Worm (Caenorhabditis elegans) whole organism, L2 larva: ENCODE data around the gene hlh-13.
A peak's percentile ranks its signal among the peaks of the same experiment; 100 is the strongest.

Experiments used
- C34F6.9 ChIP-seq: fragments of 150-350 bp; optimal IDR thresholded peaks from 2 replicates; lab custom pipeline; 2014; ENCODE audit warnings: missing biosample characterization, missing genetic modification characterization
- F13H6.1 ChIP-seq: sonication (generic microtip); optimal IDR thresholded peaks from 2 replicates; lab custom pipeline; 2016; ENCODE audit warnings: missing genetic modification characterization, missing compliant biosample characterization
- R02D3.7 ChIP-seq: fragments of 150-350 bp; optimal IDR thresholded peaks from 2 replicates; lab custom pipeline; 2014; ENCODE audit warnings: missing biosample characterization, missing genetic modification characterization
- Y55F3AM.14 ChIP-seq: fragments of 200-800 bp; sonication (Bioruptor generic); optimal IDR thresholded peaks from 2 replicates; lab custom pipeline; 2018; ENCODE audit warnings: mild to moderate bottlenecking, missing genetic modification characterization, missing compliant biosample characterization
- ZK546.5 ChIP-seq: sonication (generic microtip); optimal IDR thresholded peaks from 2 replicates; lab custom pipeline; 2017; ENCODE audit warnings: missing biosample characterization, missing genetic modification characterization
- alr-1 ChIP-seq: fragments of 150-350 bp; optimal IDR thresholded peaks from 2 replicates; lab custom pipeline; 2014; ENCODE audit warnings: missing biosample characterization, missing genetic modification characterization
- aly-2 ChIP-seq: fragments of 150-350 bp; optimal IDR thresholded peaks from 2 replicates; lab custom pipeline; 2014; ENCODE audit warnings: missing biosample characterization, missing genetic modification characterization
- ama-1 ChIP-seq: fragments of 150-350 bp; optimal IDR thresholded peaks from 2 replicates; lab custom pipeline; 2018; ENCODE audit warnings: inconsistent platforms
- blmp-1 ChIP-seq: sonication (generic microtip); optimal IDR thresholded peaks from 2 replicates; lab custom pipeline; 2017; ENCODE audit warnings: missing genetic modification characterization, mild to moderate bottlenecking, missing compliant biosample characterization, antibody characterized with exemption, moderate library complexity; ENCODE audit not compliant: insufficient read depth
- crh-2 ChIP-seq: sonication (generic microtip); optimal IDR thresholded peaks from 2 replicates; lab custom pipeline; 2017; ENCODE audit warnings: missing biosample characterization, missing genetic modification characterization
- egl-27 ChIP-seq: sonication (generic microtip); optimal IDR thresholded peaks from 3 replicates; lab custom pipeline; 2017; ENCODE audit warnings: missing biosample characterization, missing genetic modification reagents, missing genetic modification characterization
- elt-1 ChIP-seq: fragments of 150-350 bp; optimal IDR thresholded peaks from 2 replicates; lab custom pipeline; 2014; ENCODE audit warnings: missing biosample characterization, missing genetic modification characterization
- fos-1 ChIP-seq: fragments of 150-350 bp; optimal IDR thresholded peaks from 2 replicates; lab custom pipeline; 2014; ENCODE audit warnings: missing biosample characterization, missing genetic modification characterization
- lin-11 ChIP-seq: fragments of 150-350 bp; sonication (generic microtip); optimal IDR thresholded peaks from 2 replicates; lab custom pipeline; 2014; ENCODE audit warnings: missing biosample characterization, missing genetic modification characterization, inconsistent platforms, mixed read lengths
- lin-13 ChIP-seq: fragments of 150-350 bp; optimal IDR thresholded peaks from 2 replicates; lab custom pipeline; 2014; ENCODE audit warnings: missing biosample characterization, missing genetic modification reagents, missing genetic modification characterization
- lin-39 ChIP-seq: fragments of 150-350 bp; optimal IDR thresholded peaks from 2 replicates; lab custom pipeline; 2014; ENCODE audit warnings: missing biosample characterization, missing genetic modification reagents, missing genetic modification characterization
- lsy-2 ChIP-seq, 2 experiments: fragments of 150-350 bp in 1 of 2; sonication (generic microtip) in 1 of 2; optimal IDR thresholded peaks; 2 replicates each; lab custom pipeline; 2014 to 2017; ENCODE audit warnings: missing biosample characterization in 2 of 2, missing genetic modification characterization in 2 of 2
- mbf-1 ChIP-seq: sonication (generic microtip); optimal IDR thresholded peaks from 2 replicates; lab custom pipeline; 2017; ENCODE audit warnings: missing biosample characterization, missing genetic modification characterization
- mdl-1 ChIP-seq, 2 experiments: fragments of 150-350 bp in 1 of 2; sonication (generic microtip) in 1 of 2; optimal IDR thresholded peaks; 2 replicates each; lab custom pipeline; 2017; ENCODE audit warnings: missing biosample characterization in 2 of 2, missing genetic modification characterization in 2 of 2
- nhr-10 ChIP-seq: sonication (generic microtip); optimal IDR thresholded peaks from 2 replicates; lab custom pipeline; 2017; ENCODE audit warnings: missing biosample characterization, missing genetic modification characterization
- nhr-11 ChIP-seq: fragments of 150-350 bp; optimal IDR thresholded peaks from 2 replicates; lab custom pipeline; 2014; ENCODE audit warnings: missing biosample characterization, missing genetic modification characterization
- nhr-12 ChIP-seq: fragments of 150-350 bp; optimal IDR thresholded peaks from 2 replicates; lab custom pipeline; 2014; ENCODE audit warnings: missing biosample characterization, missing genetic modification characterization
- nhr-129 ChIP-seq: fragments of 150-350 bp; optimal IDR thresholded peaks from 2 replicates; lab custom pipeline; 2014; ENCODE audit warnings: missing biosample characterization, missing genetic modification characterization
- nhr-21 ChIP-seq: fragments of 150-350 bp; optimal IDR thresholded peaks from 2 replicates; lab custom pipeline; 2014; ENCODE audit warnings: missing biosample characterization, missing genetic modification characterization
- nhr-23 ChIP-seq: fragments of 150-350 bp; optimal IDR thresholded peaks from 2 replicates; lab custom pipeline; 2014; ENCODE audit warnings: missing biosample characterization, missing genetic modification reagents, missing genetic modification characterization
- nhr-237 ChIP-seq: fragments of 150-350 bp; optimal IDR thresholded peaks from 2 replicates; lab custom pipeline; 2014; ENCODE audit warnings: missing biosample characterization, missing genetic modification characterization
- peb-1 ChIP-seq: fragments of 150-350 bp; optimal IDR thresholded peaks from 2 replicates; lab custom pipeline; 2014; ENCODE audit warnings: missing biosample characterization, missing genetic modification characterization
- skn-1 ChIP-seq: sonication (generic microtip); optimal IDR thresholded peaks from 2 replicates; lab custom pipeline; 2017; ENCODE audit warnings: missing biosample characterization, missing genetic modification characterization
- sma-3 ChIP-seq: sonication (generic microtip); optimal IDR thresholded peaks from 2 replicates; lab custom pipeline; 2016; ENCODE audit warnings: missing genetic modification reagents, missing genetic modification characterization, missing compliant biosample characterization
- sma-9 ChIP-seq, 2 experiments: fragments of 150-350 bp in 1 of 2; sonication (generic microtip) in 1 of 2; optimal IDR thresholded peaks; 2 replicates each; lab custom pipeline; 2014 to 2016; ENCODE audit warnings: missing genetic modification characterization in 2 of 2, mild to moderate bottlenecking in 1 of 2, missing biosample characterization in 1 of 2, missing compliant biosample characterization in 1 of 2, missing genetic modification reagents in 1 of 2, moderate library complexity in 1 of 2
- snpc-4 ChIP-seq: fragments of 150-350 bp; optimal IDR thresholded peaks from 2 replicates; lab custom pipeline; 2014; ENCODE audit warnings: missing biosample characterization, missing genetic modification characterization
- unc-39 ChIP-seq: fragments of 150-350 bp; optimal IDR thresholded peaks from 2 replicates; lab custom pipeline; 2014; ENCODE audit warnings: missing biosample characterization, missing genetic modification characterization
- unc-55 ChIP-seq: fragments of 150-350 bp; sonication (generic microtip); optimal IDR thresholded peaks from 3 replicates; lab custom pipeline; 2014; ENCODE audit warnings: missing biosample characterization, missing genetic modification reagents, missing genetic modification characterization
- unc-62 ChIP-seq: fragments of 150-350 bp; optimal IDR thresholded peaks from 2 replicates; lab custom pipeline; 2014; ENCODE audit warnings: missing biosample characterization, missing genetic modification reagents, missing genetic modification characterization
- zag-1 ChIP-seq: fragments of 150-350 bp; optimal IDR thresholded peaks from 2 replicates; lab custom pipeline; 2014; ENCODE audit warnings: missing biosample characterization, missing genetic modification characterization
- ztf-1 ChIP-seq: fragments of 200-800 bp; sonication (Bioruptor generic); conservative IDR thresholded peaks from 2 replicates; pipeline ENCODE4 v1.3.6; 2022; ENCODE audit warnings: missing genetic modification characterization, missing compliant biosample characterization
- ztf-11 ChIP-seq: sonication (generic microtip); optimal IDR thresholded peaks from 2 replicates; lab custom pipeline; 2017; ENCODE audit warnings: missing biosample characterization, missing genetic modification characterization

hlh-13 gene

ce11 chrX:4246237-4246697 lies 2.8 kb upstream of the hlh-13 start:
- TF ChIP-seq skn-1 (tag; lab: Kevin White, UChicago), result no peak
- TF ChIP-seq ztf-11, result no peak
- TF ChIP-seq lin-11 (tag; lab: Kevin White, UChicago), result no peak
- TF ChIP-seq R02D3.7 (tag; lab: Kevin White, UChicago), result no peak
- TF ChIP-seq nhr-21 (tag; lab: Kevin White, UChicago), result peak; percentile 48
- TF ChIP-seq nhr-23 (tag; lab: Kevin White, UChicago), result no peak
- peak; percentile 11 for TF ChIP-seq F13H6.1
- peak; percentile 5 for TF ChIP-seq sma-9 (GFP tag; optimal IDR thresholded peaks at IDR 0.05; lab: Kevin White, UChicago)
- TF ChIP-seq sma-9 (tag; optimal IDR thresholded peaks at IDR 0.05; lab: Kevin White, UChicago), result no peak
- no peak for TF ChIP-seq mdl-1 (tag; optimal IDR thresholded peaks at IDR 0.05; lab: Kevin White, UChicago)
- TF ChIP-seq unc-62, result no peak
- peak; percentile 61 for TF ChIP-seq crh-2 (tag; lab: Kevin White, UChicago)
- TF ChIP-seq elt-1 (tag; lab: Kevin White, UChicago), result no peak
- TF ChIP-seq ztf-1 (GFP tag; lab: Robert Waterston, UW), result no peak
- TF ChIP-seq C34F6.9 (tag; lab: Kevin White, UChicago), result no peak
- TF ChIP-seq alr-1, result no peak
- TF ChIP-seq ama-1 (lab: Kevin White, UChicago), result peak; percentile 78
- TF ChIP-seq ZK546.5 (tag; lab: Kevin White, UChicago), result no peak
- no peak for TF ChIP-seq mbf-1
- no peak for TF ChIP-seq lin-39 (tag; lab: Kevin White, UChicago)
- no peak for TF ChIP-seq peb-1 (tag; lab: Kevin White, UChicago)
- TF ChIP-seq blmp-1, result no peak
- no peak for TF ChIP-seq nhr-129 (tag; lab: Kevin White, UChicago)
- TF ChIP-seq nhr-11 (tag; lab: Kevin White, UChicago), result no peak
- TF ChIP-seq sma-3 (GFP tag; lab: Kevin White, UChicago), result no peak
- TF ChIP-seq nhr-12 (tag; lab: Kevin White, UChicago), result no peak
- TF ChIP-seq lsy-2 (tag; optimal IDR thresholded peaks at IDR 0.05; lab: Kevin White, UChicago), result peak in 1 of 2 experiments; percentile 20
- TF ChIP-seq nhr-237 (tag; lab: Kevin White, UChicago), result no peak
- no peak for TF ChIP-seq lin-13
- TF ChIP-seq unc-39, result no peak
- TF ChIP-seq Y55F3AM.14 (GFP tag; lab: Kevin White, UChicago), result peak; percentile 40
- TF ChIP-seq zag-1, result no peak
- no peak for TF ChIP-seq aly-2
- TF ChIP-seq snpc-4 (tag; lab: Kevin White, UChicago), result no peak
- no peak for TF ChIP-seq nhr-10 (tag; lab: Kevin White, UChicago)

ce11 chrX:4246867-4247591 lies 2.0 kb upstream of the hlh-13 start, which contains the start of gene F48D6.4:
F48D6.4 (minus strand) TSS chrX:4247212.
- TF ChIP-seq crh-2 (tag; lab: Kevin White, UChicago) (peak; percentile 83), fos-1 (tag; lab: Kevin White, UChicago) (peak; percentile 14), F13H6.1 (peak; percentile 30), snpc-4 (tag; lab: Kevin White, UChicago) (no peak), ama-1 (lab: Kevin White, UChicago) (peak; percentile 69)

DNA sequence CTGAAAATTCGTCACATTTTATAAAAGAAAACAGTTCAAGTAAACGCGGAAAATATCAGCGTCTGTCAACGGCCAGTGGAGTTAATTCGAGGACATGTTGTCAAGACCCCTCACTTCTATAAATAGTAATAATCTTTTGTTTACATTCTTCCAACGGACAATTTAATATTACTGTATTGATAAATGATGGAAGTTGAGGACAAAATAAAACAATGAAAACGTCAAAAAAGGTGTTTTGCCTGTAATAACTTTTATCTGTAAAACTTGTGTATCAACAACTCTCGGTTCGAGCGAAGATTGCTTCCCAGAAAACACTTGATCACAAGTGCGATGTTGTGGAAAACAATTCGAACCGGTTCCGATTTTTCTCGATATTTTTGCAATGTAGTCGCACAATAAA lies 632 bp upstream of the hlh-13 start:
- no peak for TF ChIP-seq unc-39
- peak; percentile 11 for TF ChIP-seq nhr-129 (tag; lab: Kevin White, UChicago)

DNA sequence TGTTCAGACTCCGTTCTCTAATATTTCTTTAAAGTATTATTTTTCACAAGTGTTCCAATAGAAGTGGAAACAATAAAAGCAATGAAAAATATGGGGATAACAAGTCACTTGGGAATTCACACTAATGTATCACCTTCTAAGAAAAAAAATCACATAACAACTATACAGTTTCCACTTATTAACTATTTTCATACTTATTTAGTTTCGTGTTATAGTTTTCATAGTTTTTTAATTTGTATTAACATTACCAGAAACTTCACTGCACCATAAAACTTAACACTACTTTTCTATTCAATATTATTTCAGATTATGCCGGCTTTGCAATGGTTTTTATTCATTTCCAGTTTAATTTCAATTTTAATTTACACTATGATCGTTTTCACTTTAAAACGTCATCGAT lies 3.0 kb downstream of the hlh-13 start, which contains the start of gene srv-5:
TSS of gene srv-5 (plus strand) at position 301 of the 400 bp plus-strand sequence.
- TF ChIP-seq lsy-2 (tag; optimal IDR thresholded peaks at IDR 0.05; lab: Kevin White, UChicago) (no peak), snpc-4 (tag; lab: Kevin White, UChicago) (no peak), nhr-237 (tag; lab: Kevin White, UChicago) (no peak), mbf-1 (no peak), egl-27 (tag; lab: Kevin White, UChicago) (no peak), aly-2 (no peak), lin-39 (tag; lab: Kevin White, UChicago) (no peak), nhr-21 (tag; lab: Kevin White, UChicago) (no peak), unc-55 (no peak), blmp-1 (no peak), fos-1 (tag; lab: Kevin White, UChicago) (no peak), F13H6.1 (no peak), elt-1 (tag; lab: Kevin White, UChicago) (no peak), ama-1 (lab: Kevin White, UChicago) (no peak), ZK546.5 (tag; lab: Kevin White, UChicago) (no peak), ztf-11 (no peak), skn-1 (tag; lab: Kevin White, UChicago) (no peak), R02D3.7 (tag; lab: Kevin White, UChicago) (no peak)
- TF ChIP-seq, all 48 proteins: peak for 0
